Worm (Caenorhabditis elegans) whole organism, L4 larva: ENCODE results near the gene arp-11.

ENCODE experiments used
- D1046.2 ChIP-seq: fragments of 200-800 bp; sonication (Bioruptor generic); IDR thresholded peaks from 2 replicates; pipeline ENCODE4 v1.3.6; 2022; ENCODE audit warnings: missing genetic modification characterization, missing compliant biosample characterization
- F37D6.2 ChIP-seq: sonication (generic microtip); optimal IDR thresholded peaks from 2 replicates; lab custom pipeline; 2016; ENCODE audit warnings: mild to moderate bottlenecking, missing genetic modification characterization, missing compliant biosample characterization
- F49E8.2 ChIP-seq: sonication (generic microtip); optimal IDR thresholded peaks from 2 replicates; lab custom pipeline; 2016; ENCODE audit warnings: missing compliant biosample characterization, mild to moderate bottlenecking, missing genetic modification characterization, borderline replicate concordance
- R02D3.7 ChIP-seq: fragments of 150-350 bp; sonication (generic microtip); optimal IDR thresholded peaks from 3 replicates; lab custom pipeline; 2014; ENCODE audit warnings: missing biosample characterization, missing genetic modification characterization
- T26A8.4 ChIP-seq: fragments of 200-800 bp; sonication (Bioruptor generic); IDR thresholded peaks from 2 replicates; pipeline ENCODE4 v1.3.6; 2022; ENCODE audit warnings: missing genetic modification characterization, missing compliant biosample characterization
- Y48G9A.11 ChIP-seq: fragments of 200-800 bp; sonication (Bioruptor generic); IDR thresholded peaks from 2 replicates; pipeline ENCODE4 v1.3.6; 2022; ENCODE audit warnings: missing genetic modification reagents, missing genetic modification characterization, missing compliant biosample characterization
- Y5F2A.4 ChIP-seq: fragments of 200-800 bp; sonication (Bioruptor generic); optimal IDR thresholded peaks from 2 replicates; lab custom pipeline; 2018; ENCODE audit warnings: mild to moderate bottlenecking, missing genetic modification characterization, missing compliant biosample characterization
- ZK546.5 ChIP-seq, 2 experiments: sonication (generic microtip); optimal IDR thresholded peaks; 2 replicates each; lab custom pipeline; 2017; ENCODE audit warnings: missing biosample characterization in 2 of 2, missing genetic modification characterization in 2 of 2
- aly-2 ChIP-seq: sonication (generic microtip); optimal IDR thresholded peaks from 2 replicates; lab custom pipeline; 2018; ENCODE audit warnings: missing biosample characterization, missing genetic modification characterization
- arid-1 ChIP-seq: fragments of 200-800 bp; sonication (Bioruptor generic); conservative IDR thresholded peaks from 2 replicates; pipeline ENCODE4 v1.3.6; 2022; ENCODE audit warnings: missing genetic modification reagents, missing genetic modification characterization, missing compliant biosample characterization
- attf-4 ChIP-seq: sonication (generic microtip); optimal IDR thresholded peaks from 3 replicates; lab custom pipeline; 2017; ENCODE audit warnings: missing biosample characterization, missing genetic modification characterization
- ceh-32 ChIP-seq: sonication (generic microtip); optimal IDR thresholded peaks from 2 replicates; lab custom pipeline; 2016; ENCODE audit warnings: mild to moderate bottlenecking, missing genetic modification characterization, missing compliant biosample characterization; ENCODE audit not compliant: poor library complexity
- ceh-62 ChIP-seq: sonication (generic microtip); optimal IDR thresholded peaks from 2 replicates; lab custom pipeline; 2017; ENCODE audit warnings: missing biosample characterization, missing genetic modification characterization
- daf-12 ChIP-seq: fragments of 150-350 bp; optimal IDR thresholded peaks from 2 replicates; lab custom pipeline; 2014; ENCODE audit warnings: missing biosample characterization, missing genetic modification reagents, missing genetic modification characterization
- daf-8 ChIP-seq: fragments of 200-800 bp; sonication (Bioruptor generic); IDR thresholded peaks from 2 replicates; pipeline ENCODE4 v1.3.6; 2022; ENCODE audit warnings: missing genetic modification characterization, missing compliant biosample characterization
- dmd-6 ChIP-seq: fragments of 200-800 bp; sonication (Bioruptor generic); IDR thresholded peaks from 2 replicates; pipeline ENCODE4 v1.3.6; 2022; ENCODE audit warnings: missing genetic modification reagents, missing genetic modification characterization, missing compliant biosample characterization
- dmd-8 ChIP-seq: fragments of 200-800 bp; sonication (Bioruptor generic); IDR thresholded peaks from 2 replicates; pipeline ENCODE4 v1.3.6; 2022; ENCODE audit warnings: missing genetic modification characterization, missing compliant biosample characterization
- dmd-9 ChIP-seq: fragments of 200-800 bp; sonication (Bioruptor generic); IDR thresholded peaks from 2 replicates; pipeline ENCODE4 v1.3.6; 2022; ENCODE audit warnings: missing genetic modification reagents, missing genetic modification characterization, missing compliant biosample characterization
- fkh-10 ChIP-seq: fragments of 150-350 bp; optimal IDR thresholded peaks from 2 replicates; lab custom pipeline; 2014; ENCODE audit warnings: missing biosample characterization, missing genetic modification reagents, missing genetic modification characterization
- gei-8 ChIP-seq: fragments of 200-800 bp; sonication (Bioruptor generic); optimal IDR thresholded peaks from 2 replicates; lab custom pipeline; 2018; ENCODE audit warnings: mild to moderate bottlenecking, missing genetic modification characterization, missing compliant biosample characterization
- hif-1 ChIP-seq, 2 experiments: sonication (generic microtip); optimal IDR thresholded peaks; 2 replicates each; lab custom pipeline; 2016 to 2017; ENCODE audit warnings: missing compliant biosample characterization in 2 of 2, missing genetic modification characterization in 2 of 2, missing genetic modification reagents in 2 of 2, missing genotype in 2 of 2, mild to moderate bottlenecking in 1 of 2
- hlh-30 ChIP-seq: sonication (generic microtip); optimal IDR thresholded peaks from 2 replicates; lab custom pipeline; 2017; ENCODE audit warnings: antibody characterized with exemption, mild to moderate bottlenecking, missing genetic modification characterization, missing compliant biosample characterization; ENCODE audit not compliant: insufficient read depth
- hmg-1.1 ChIP-seq: fragments of 200-800 bp; sonication (Bioruptor generic); IDR thresholded peaks from 2 replicates; pipeline ENCODE4 v1.3.6; 2022; ENCODE audit warnings: missing genetic modification reagents, missing genetic modification characterization, missing compliant biosample characterization
- lim-7 ChIP-seq: fragments of 200-800 bp; sonication (Bioruptor generic); IDR thresholded peaks from 2 replicates; pipeline ENCODE4 v1.3.6; 2022; ENCODE audit warnings: missing genetic modification characterization, missing compliant biosample characterization
- lin-15B ChIP-seq: fragments of 150-350 bp; sonication (generic microtip); optimal IDR thresholded peaks from 3 replicates; lab custom pipeline; 2014; ENCODE audit warnings: missing biosample characterization, missing genetic modification characterization
- lin-29 ChIP-seq: fragments of 200-800 bp; sonication (Bioruptor generic); IDR thresholded peaks from 2 replicates; pipeline ENCODE4 v1.3.6; 2022; ENCODE audit warnings: missing genetic modification reagents, missing genetic modification characterization, missing compliant biosample characterization
- lin-38 ChIP-seq: fragments of 200-800 bp; sonication (Bioruptor generic); IDR thresholded peaks from 2 replicates; pipeline ENCODE4 v1.3.6; 2022; ENCODE audit warnings: missing genetic modification reagents, missing genetic modification characterization, missing compliant biosample characterization
- lin-39 ChIP-seq: fragments of 150-350 bp; optimal IDR thresholded peaks from 2 replicates; lab custom pipeline; 2014; ENCODE audit warnings: missing biosample characterization, missing genetic modification reagents, missing genetic modification characterization
- madf-5 ChIP-seq, 2 experiments: fragments of 200-800 bp; sonication (Bioruptor generic); IDR thresholded peaks; 2 replicates each; pipeline ENCODE4 v1.3.6; 2022; ENCODE audit warnings: missing compliant biosample characterization in 2 of 2, missing genetic modification characterization in 2 of 2
- mdl-1 ChIP-seq, 2 experiments: fragments of 150-350 bp in 1 of 2; sonication (generic microtip) in 1 of 2; optimal IDR thresholded peaks; 2 replicates each; lab custom pipeline; 2014 to 2017; ENCODE audit warnings: missing biosample characterization in 2 of 2, missing genetic modification characterization in 2 of 2
- mep-1 ChIP-seq: fragments of 150-350 bp; sonication (generic microtip); optimal IDR thresholded peaks from 3 replicates; lab custom pipeline; 2014; ENCODE audit warnings: missing biosample characterization, missing genetic modification characterization
- mes-2 ChIP-seq: sonication (generic microtip); optimal IDR thresholded peaks from 2 replicates; lab custom pipeline; 2016; ENCODE audit warnings: missing genotype, mild to moderate bottlenecking, missing genetic modification characterization, missing compliant biosample characterization; ENCODE audit not compliant: poor library complexity, severe bottlenecking
- nhr-10 ChIP-seq: fragments of 150-350 bp; optimal IDR thresholded peaks from 2 replicates; lab custom pipeline; 2014; ENCODE audit warnings: missing biosample characterization, missing genetic modification characterization
- nhr-102 ChIP-seq: sonication (generic microtip); optimal IDR thresholded peaks from 2 replicates; lab custom pipeline; 2016; ENCODE audit warnings: mild to moderate bottlenecking, missing genetic modification characterization, moderate library complexity, missing compliant biosample characterization
- nhr-237 ChIP-seq: sonication (generic microtip); optimal IDR thresholded peaks from 2 replicates; lab custom pipeline; 2017; ENCODE audit warnings: missing biosample characterization, missing genetic modification characterization
- nhr-25 ChIP-seq: sonication (generic microtip); optimal IDR thresholded peaks from 2 replicates; lab custom pipeline; 2017; ENCODE audit warnings: missing genetic modification characterization, mild to moderate bottlenecking, missing compliant biosample characterization, antibody characterized with exemption, moderate library complexity, borderline replicate concordance; ENCODE audit not compliant: insufficient read depth
- nhr-28 ChIP-seq: fragments of 150-350 bp; optimal IDR thresholded peaks from 2 replicates; lab custom pipeline; 2014; ENCODE audit warnings: missing biosample characterization, missing genetic modification characterization
- nhr-48 ChIP-seq: sonication (generic microtip); optimal IDR thresholded peaks from 2 replicates; lab custom pipeline; 2016; ENCODE audit warnings: mild to moderate bottlenecking, missing genetic modification characterization, missing compliant biosample characterization
- nhr-77 ChIP-seq: fragments of 150-350 bp; optimal IDR thresholded peaks from 2 replicates; lab custom pipeline; 2014; ENCODE audit warnings: missing biosample characterization, missing genetic modification characterization
- rbr-2 ChIP-seq: sonication (generic microtip); optimal IDR thresholded peaks from 2 replicates; lab custom pipeline; 2016; ENCODE audit warnings: missing genotype, missing genetic modification characterization, missing compliant biosample characterization
- saeg-2 ChIP-seq: fragments of 200-800 bp; sonication (Bioruptor generic); IDR thresholded peaks from 2 replicates; pipeline ENCODE4 v1.3.6; 2022; ENCODE audit warnings: missing genetic modification reagents, missing genetic modification characterization, missing compliant biosample characterization
- set-16 ChIP-seq: fragments of 200-800 bp; sonication (Bioruptor generic); IDR thresholded peaks from 2 replicates; pipeline ENCODE4 v1.3.6; 2022; ENCODE audit warnings: missing genetic modification reagents, missing genetic modification characterization, missing compliant biosample characterization
- skn-1 ChIP-seq: fragments of 150-350 bp; optimal IDR thresholded peaks from 2 replicates; lab custom pipeline; 2014; ENCODE audit warnings: missing biosample characterization, missing genetic modification characterization
- tag-97 ChIP-seq: fragments of 200-800 bp; sonication (Bioruptor generic); IDR thresholded peaks from 2 replicates; pipeline ENCODE4 v1.3.6; 2022; ENCODE audit warnings: missing genetic modification characterization, missing compliant biosample characterization
- tra-1 ChIP-seq: fragments of 200-800 bp; sonication (Bioruptor generic); IDR thresholded peaks from 2 replicates; pipeline ENCODE4 v1.3.6; 2022; ENCODE audit warnings: missing genetic modification reagents, missing genetic modification characterization, missing compliant biosample characterization
- unc-130 ChIP-seq: sonication (generic microtip); optimal IDR thresholded peaks from 2 replicates; lab custom pipeline; 2016; ENCODE audit warnings: missing genetic modification reagents, missing genetic modification characterization, missing compliant biosample characterization
- unc-39 ChIP-seq: sonication (generic microtip); optimal IDR thresholded peaks from 2 replicates; lab custom pipeline; 2017; ENCODE audit warnings: missing biosample characterization, missing genetic modification characterization
- unc-62 ChIP-seq, 3 experiments: fragments of 150-350 bp in 1 of 3; sonication (generic microtip); optimal IDR thresholded peaks in 2 of 3; peaks in 1 of 3; 1 replicate in 1 of 3; 2 replicates in 2 of 3; lab custom pipeline; 2014 to 2017; ENCODE audit warnings: missing biosample characterization in 3 of 3, missing genetic modification characterization in 3 of 3, missing genetic modification reagents in 3 of 3, missing genotype in 1 of 3
- ztf-11 ChIP-seq: fragments of 150-350 bp; optimal IDR thresholded peaks from 2 replicates; lab custom pipeline; 2014; ENCODE audit warnings: missing biosample characterization, missing genetic modification characterization
- ztf-7 ChIP-seq: fragments of 150-350 bp; optimal IDR thresholded peaks from 2 replicates; lab custom pipeline; 2014; ENCODE audit warnings: missing biosample characterization, missing genetic modification characterization

arp-11 gene

DNA sequence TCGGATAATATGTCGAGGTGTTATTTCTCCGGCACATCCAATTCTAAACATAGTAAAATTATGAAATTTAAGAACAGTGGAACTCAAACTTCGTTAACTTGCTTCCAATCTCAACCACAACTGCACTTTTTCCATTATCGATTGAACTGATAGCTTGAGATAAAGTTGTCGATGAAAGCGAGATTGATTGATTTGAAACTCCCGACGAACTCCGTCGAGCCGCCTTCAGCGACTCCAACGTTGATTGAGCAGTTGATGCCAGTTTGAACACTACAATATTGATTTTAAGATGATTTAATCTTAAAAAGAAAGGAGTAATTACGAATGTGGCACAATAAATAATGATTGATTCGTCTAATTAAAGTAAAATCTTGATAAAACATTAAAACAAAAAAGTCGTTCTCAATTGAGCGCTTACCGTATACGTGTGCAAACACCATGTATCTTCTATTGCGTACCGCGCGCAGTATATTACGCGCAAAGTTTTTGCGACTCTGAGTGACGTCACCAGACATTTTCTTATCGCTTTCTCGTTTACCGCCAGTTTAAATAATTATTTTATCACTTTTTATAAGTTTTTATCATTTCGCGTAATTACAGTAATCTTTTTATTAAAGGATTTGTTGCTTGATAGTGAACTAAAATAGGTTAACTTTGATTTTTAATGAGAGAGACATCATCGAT is at the start of gene arp-11:
TSS of gene arp-11 (minus strand) at position 51 of the 684 bp plus-strand sequence.
- TF ChIP-seq madf-5 (GFP tag; IDR thresholded peaks at IDR 0.05; lab: Robert Waterston, UW) (no peak), hmg-1.1 (GFP tag; lab: Robert Waterston, UW) (peak; percentile 61), unc-130 (GFP tag; lab: Kevin White, UChicago) (no peak), tag-97 (no peak), nhr-102 (tag; lab: Kevin White, UChicago) (no peak), Y48G9A.11 (GFP tag; lab: Robert Waterston, UW) (no peak), ceh-32 (tag; lab: Kevin White, UChicago) (no peak), attf-4 (no peak), nhr-25 (tag; lab: Kevin White, UChicago) (no peak), fkh-10 (GFP tag; lab: Kevin White, UChicago) (peak; percentile 8), mep-1 (peak; percentile 83), hif-1 (tag; optimal IDR thresholded peaks at IDR 0.05; lab: Kevin White, UChicago) (peak in 1 of 2 experiments; percentile 27), R02D3.7 (tag; lab: Kevin White, UChicago) (no peak), nhr-10 (no peak), unc-62 (GFP tag; optimal IDR thresholded peaks at IDR 0.05 in 1 of 2; lab: Kevin White, UChicago) (no peak), unc-62 (tag; optimal IDR thresholded peaks at IDR 0.05; lab: Kevin White, UChicago) (no peak), ztf-11 (tag; lab: Kevin White, UChicago) (no peak), tra-1 (GFP tag; lab: Robert Waterston, UW) (0 out of 2 replicates have a peak, but pooled peaks have one; percentile 25), lin-29 (GFP tag; lab: Robert Waterston, UW) (no peak), arid-1 (peak; percentile 69; the same call in 1 of the 2 replicates), lin-39 (no peak), lim-7 (no peak), lin-15B (no peak), nhr-48 (tag; lab: Kevin White, UChicago) (peak; percentile 25), lin-38 (peak; percentile 60), aly-2 (tag; lab: Kevin White, UChicago) (no peak), dmd-9 (GFP tag; lab: Robert Waterston, UW) (no peak), nhr-28 (tag; lab: Kevin White, UChicago) (peak; percentile 65), T26A8.4 (GFP tag; lab: Robert Waterston, UW) (no peak), daf-8 (GFP tag; lab: Robert Waterston, UW) (no peak), ceh-62 (no peak), nhr-77 (tag; lab: Kevin White, UChicago) (peak; percentile 67), saeg-2 (GFP tag; lab: Robert Waterston, UW) (no peak), gei-8 (GFP tag; lab: Kevin White, UChicago) (no peak), ztf-7 (tag; lab: Kevin White, UChicago) (no peak), ZK546.5 (tag; optimal IDR thresholded peaks at IDR 0.05; lab: Kevin White, UChicago) (no peak), mes-2 (tag; lab: Kevin White, UChicago) (peak; percentile 80), rbr-2 (tag; lab: Kevin White, UChicago) (peak; percentile 62), D1046.2 (no peak), mdl-1 (tag; optimal IDR thresholded peaks at IDR 0.05; lab: Kevin White, UChicago) (peak in 1 of 2 experiments; percentile 6), set-16 (GFP tag; lab: Robert Waterston, UW) (no peak), nhr-237 (tag; lab: Kevin White, UChicago) (no peak), dmd-6 (GFP tag; lab: Robert Waterston, UW) (peak; percentile 73), dmd-8 (GFP tag; lab: Robert Waterston, UW) (no peak), daf-12 (tag; lab: Kevin White, UChicago) (no peak), F49E8.2 (tag; lab: Kevin White, UChicago) (no peak), F37D6.2 (tag; lab: Kevin White, UChicago) (no peak), skn-1 (tag; lab: Kevin White, UChicago) (no peak), unc-39 (tag; lab: Kevin White, UChicago) (no peak), hlh-30 (tag; lab: Kevin White, UChicago) (peak; percentile 79), Y5F2A.4 (no peak)
